Fruit fly (Drosophila melanogaster): Measurements from ENCODE around the gene Rca1.

Gene Rca1

dm6 chr2L:6819230-6820049 is 32.7 kb upstream of the Rca1 start:
- TF ChIP-seq sv (GFP tag; optimal IDR thresholded peaks at IDR 0.05) (peak; percentile 17), pan (optimal IDR thresholded peaks at IDR 0.05) (no peak)

- TF ChIP-seq h (GFP tag; optimal IDR thresholded peaks at IDR 0.05) (peak; percentile 12), Rel (GFP tag; optimal IDR thresholded peaks at IDR 0.05) (no peak), Rel (tag; optimal IDR thresholded peaks at IDR 0.05) (no peak)
These were observed 30.5 kb upstream of the Rca1 start, which contains the start of gene sens-2 for dm6 chr2L:6821631-6822030. TSS of gene sens-2 (plus strand) at chr2L:6821934.

- TF ChIP-seq sv (GFP tag; optimal IDR thresholded peaks at IDR 0.05), result no peak
- peak; percentile 30 for TF ChIP-seq Dfd (GFP tag; optimal IDR thresholded peaks at IDR 0.05)
- TF ChIP-seq psq (GFP tag; optimal IDR thresholded peaks at IDR 0.05), result no peak
- no peak for TF ChIP-seq Vsx2 (GFP tag; optimal IDR thresholded peaks at IDR 0.05; ENCODE audit: partially characterized antibody)
These were observed 30.1 kb upstream of the Rca1 start for dm6 chr2L:6822044-6822443.

DNA sequence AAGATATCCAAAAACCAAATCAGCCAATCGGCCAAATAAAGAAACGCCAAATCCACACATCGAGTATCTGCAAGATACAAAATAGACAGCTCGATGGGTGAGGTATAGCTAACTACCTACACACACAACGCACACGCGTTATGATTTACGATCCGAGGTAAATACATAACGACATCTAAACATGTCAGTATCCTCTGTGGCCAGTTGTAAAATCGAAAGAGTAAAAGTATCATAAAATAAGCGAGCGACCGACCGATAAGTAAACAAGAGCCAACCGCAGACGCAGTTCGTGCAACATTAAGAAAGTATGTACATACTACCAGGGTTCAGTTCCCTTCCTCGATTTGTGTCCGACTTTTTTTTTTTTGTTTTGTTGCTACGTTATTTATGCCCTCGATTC is 25.8 kb upstream of the Rca1 start:
- TF ChIP-seq dsf (GFP tag; optimal IDR thresholded peaks at IDR 0.05; ENCODE audit: borderline replicate concordance) (no peak), foxo (GFP tag; optimal IDR thresholded peaks at IDR 0.05) (no peak), Hr83 (GFP tag; optimal IDR thresholded peaks at IDR 0.05; ENCODE audit: poor library complexity, severe bottlenecking) (no peak), Hnf4 (GFP tag; optimal IDR thresholded peaks at IDR 0.05) (no peak), CG32264 (GFP tag; optimal IDR thresholded peaks at IDR 0.05) (no peak)

- TF ChIP-seq Sp1 (GFP tag; optimal IDR thresholded peaks at IDR 0.05), result peak; percentile 0
- no peak for TF ChIP-seq GATAd (GFP tag; optimal IDR thresholded peaks at IDR 0.05)
- no peak for TF ChIP-seq CrebA (GFP tag; optimal IDR thresholded peaks at IDR 0.05; ENCODE audit: borderline replicate concordance)
- no peak for TF ChIP-seq sage (GFP tag; optimal IDR thresholded peaks at IDR 0.05)
- TF ChIP-seq CG9705 (GFP tag; optimal IDR thresholded peaks at IDR 0.05), result no peak
- no peak for TF ChIP-seq Abd-B (GFP tag; optimal IDR thresholded peaks at IDR 0.05)
- TF ChIP-seq Hr78 (GFP tag; optimal IDR thresholded peaks at IDR 0.05), result no peak
- TF ChIP-seq Jra (GFP tag; optimal IDR thresholded peaks at IDR 0.05), result no peak
These were observed 24.5 kb upstream of the Rca1 start for dm6 chr2L:6827558-6828122.

DNA sequence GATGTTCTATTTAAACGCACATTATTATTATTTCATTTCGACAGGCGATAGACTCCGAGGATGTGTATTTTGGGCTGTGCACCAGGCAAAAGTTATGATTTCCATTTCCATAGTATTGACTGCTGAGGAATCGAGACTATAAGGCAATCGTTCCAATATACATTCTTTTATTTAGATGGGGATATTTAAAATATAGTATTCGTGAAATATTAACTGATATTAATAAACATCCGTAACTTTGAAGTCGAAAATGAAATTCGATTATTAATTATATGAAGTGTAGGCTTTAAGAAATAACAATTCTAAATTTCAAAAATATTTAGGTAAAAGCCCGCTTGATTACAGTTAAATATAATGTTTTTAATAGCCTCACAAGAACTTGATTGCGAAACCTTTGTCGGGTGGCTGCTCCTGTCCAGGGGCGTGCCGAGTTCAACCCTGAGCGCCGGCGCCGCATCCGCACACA is 21.8 kb upstream of the Rca1 start:
- TF ChIP-seq tai (GFP tag; optimal IDR thresholded peaks at IDR 0.05) (no peak), foxo (GFP tag; optimal IDR thresholded peaks at IDR 0.05) (peak in 1 of 2 experiments; percentile 28), fru (GFP tag; optimal IDR thresholded peaks at IDR 0.05) (peak; percentile 30)

- TF ChIP-seq N (GFP tag; optimal IDR thresholded peaks at IDR 0.05) (peak; percentile 70), Rel (GFP tag; optimal IDR thresholded peaks at IDR 0.05) (no peak), Rel (tag; optimal IDR thresholded peaks at IDR 0.05) (no peak)
These were observed 18.4 kb upstream of the Rca1 start for dm6 chr2L:6833661-6834073.

DNA sequence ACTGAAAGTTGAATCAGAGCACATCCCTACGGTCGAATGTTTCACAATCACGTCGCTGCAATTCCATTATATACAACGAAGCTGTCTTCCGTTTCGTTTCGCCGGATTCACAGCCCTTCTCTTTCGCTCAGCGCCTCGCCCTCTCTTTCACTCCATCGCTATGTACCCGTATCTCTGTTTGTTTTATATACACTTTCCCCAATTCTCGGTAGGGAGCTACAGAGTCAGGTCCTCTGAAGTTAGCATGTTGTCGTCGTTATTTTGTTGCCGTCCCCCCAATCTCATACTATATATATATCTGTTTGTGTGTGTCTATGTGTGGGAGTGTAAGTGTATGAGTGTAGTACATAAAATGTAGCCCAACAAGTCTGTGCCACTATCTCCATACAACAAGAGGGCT is 16.0 kb upstream of the Rca1 start:
- TF ChIP-seq foxo (GFP tag; optimal IDR thresholded peaks at IDR 0.05), result no peak
- TF ChIP-seq CrebA (GFP tag; optimal IDR thresholded peaks at IDR 0.05; ENCODE audit: borderline replicate concordance), result no peak
- TF ChIP-seq CG32264 (GFP tag; optimal IDR thresholded peaks at IDR 0.05), result no peak
- no peak for TF ChIP-seq brk (GFP tag; optimal IDR thresholded peaks at IDR 0.05)
- TF ChIP-seq br (GFP tag; optimal IDR thresholded peaks at IDR 0.05), result no peak
- TF ChIP-seq Hnf4 (GFP tag; optimal IDR thresholded peaks at IDR 0.05), result no peak
- TF ChIP-seq h (GFP tag; optimal IDR thresholded peaks at IDR 0.05), result no peak

Measured in whole organism, wandering third instar larva.